Worm (Caenorhabditis elegans) whole organism, L4 larva: ENCODE measurements around the gene unc-45.

Source experiments
- Y105C5A.15 ChIP-seq: fragments of 200-800 bp; sonication (Bioruptor generic); IDR thresholded peaks from 2 replicates; pipeline ENCODE4 v1.3.6; 2022; ENCODE audit warnings: missing genetic modification characterization, missing compliant biosample characterization
- ZK337.2 ChIP-seq: fragments of 200-800 bp; sonication (Bioruptor generic); IDR thresholded peaks from 2 replicates; pipeline ENCODE4 v1.3.6; 2022; ENCODE audit warnings: missing genetic modification reagents, missing genetic modification characterization, missing compliant biosample characterization
- aha-1 ChIP-seq: fragments of 150-350 bp; peaks from one replicate; lab custom pipeline; 2014; ENCODE audit warnings: missing biosample characterization, missing genetic modification characterization
- ama-1 ChIP-seq: fragments of 150-350 bp; optimal IDR thresholded peaks from 2 replicates; lab custom pipeline; 2014; ENCODE audit warnings: inconsistent platforms, mixed read lengths
- ceh-44 ChIP-seq: fragments of 200-800 bp; sonication (Bioruptor generic); IDR thresholded peaks from 2 replicates; pipeline ENCODE4 v1.3.6; 2022; ENCODE audit warnings: missing genetic modification reagents, missing genetic modification characterization, missing compliant biosample characterization
- ceh-82 ChIP-seq: sonication (generic microtip); optimal IDR thresholded peaks from 2 replicates; lab custom pipeline; 2017; ENCODE audit warnings: missing biosample characterization, missing genetic modification characterization
- ces-1 ChIP-seq: fragments of 150-350 bp; sonication (generic microtip); optimal IDR thresholded peaks from 4 replicates; lab custom pipeline; 2014; ENCODE audit warnings: missing biosample characterization, missing genetic modification reagents, missing genetic modification characterization
- daf-12 ChIP-seq: fragments of 150-350 bp; optimal IDR thresholded peaks from 2 replicates; lab custom pipeline; 2014; ENCODE audit warnings: missing biosample characterization, missing genetic modification reagents, missing genetic modification characterization
- daf-8 ChIP-seq: fragments of 200-800 bp; sonication (Bioruptor generic); IDR thresholded peaks from 2 replicates; pipeline ENCODE4 v1.3.6; 2022; ENCODE audit warnings: missing genetic modification characterization, missing compliant biosample characterization
- dmd-6 ChIP-seq: fragments of 200-800 bp; sonication (Bioruptor generic); IDR thresholded peaks from 2 replicates; pipeline ENCODE4 v1.3.6; 2022; ENCODE audit warnings: missing genetic modification reagents, missing genetic modification characterization, missing compliant biosample characterization
- dmd-8 ChIP-seq: fragments of 200-800 bp; sonication (Bioruptor generic); IDR thresholded peaks from 2 replicates; pipeline ENCODE4 v1.3.6; 2022; ENCODE audit warnings: missing genetic modification characterization, missing compliant biosample characterization
- dve-1 ChIP-seq: sonication (generic microtip); optimal IDR thresholded peaks from 2 replicates; lab custom pipeline; 2017; ENCODE audit warnings: antibody characterized with exemption, mild to moderate bottlenecking, missing genetic modification characterization, missing compliant biosample characterization; ENCODE audit not compliant: insufficient read depth
- egl-27 ChIP-seq: sonication (generic microtip); optimal IDR thresholded peaks from 3 replicates; lab custom pipeline; 2017; ENCODE audit warnings: missing biosample characterization, missing genetic modification reagents, missing genetic modification characterization
- egl-43 ChIP-seq: fragments of 200-800 bp; sonication (Bioruptor generic); IDR thresholded peaks from 2 replicates; pipeline ENCODE4 v1.3.6; 2022; ENCODE audit warnings: missing genetic modification reagents, missing genetic modification characterization, missing compliant biosample characterization
- hlh-11 ChIP-seq: fragments of 200-800 bp; sonication (Bioruptor generic); optimal IDR thresholded peaks from 2 replicates; lab custom pipeline; 2018; ENCODE audit warnings: mild to moderate bottlenecking, missing genetic modification characterization, missing compliant biosample characterization
- lin-13 ChIP-seq: fragments of 150-350 bp; optimal IDR thresholded peaks from 2 replicates; lab custom pipeline; 2014; ENCODE audit warnings: missing biosample characterization, missing genetic modification reagents, missing genetic modification characterization
- lin-15B ChIP-seq: fragments of 150-350 bp; sonication (generic microtip); optimal IDR thresholded peaks from 3 replicates; lab custom pipeline; 2014; ENCODE audit warnings: missing biosample characterization, missing genetic modification characterization
- lin-38 ChIP-seq: fragments of 200-800 bp; sonication (Bioruptor generic); IDR thresholded peaks from 2 replicates; pipeline ENCODE4 v1.3.6; 2022; ENCODE audit warnings: missing genetic modification reagents, missing genetic modification characterization, missing compliant biosample characterization
- lsy-2 ChIP-seq, 2 experiments: fragments of 150-350 bp in 1 of 2; sonication (generic microtip) in 1 of 2; optimal IDR thresholded peaks; 2 replicates each; lab custom pipeline; 2014 to 2017; ENCODE audit warnings: missing biosample characterization in 2 of 2, missing genetic modification characterization in 2 of 2
- mdt-29 ChIP-seq: fragments of 200-800 bp; sonication (Bioruptor generic); IDR thresholded peaks from 2 replicates; pipeline ENCODE4 v1.3.6; 2022; ENCODE audit warnings: missing genetic modification reagents, missing genetic modification characterization, missing compliant biosample characterization
- mxl-2 ChIP-seq: fragments of 200-800 bp; sonication (Bioruptor generic); conservative IDR thresholded peaks from 2 replicates; pipeline ENCODE4 v1.3.6; 2022; ENCODE audit warnings: missing genetic modification reagents, missing genetic modification characterization, missing compliant biosample characterization
- mxl-3 ChIP-seq: fragments of 200-800 bp; sonication (Bioruptor generic); optimal IDR thresholded peaks from 2 replicates; lab custom pipeline; 2018; ENCODE audit warnings: mild to moderate bottlenecking, missing genetic modification characterization, missing compliant biosample characterization
- nhr-102 ChIP-seq: sonication (generic microtip); optimal IDR thresholded peaks from 2 replicates; lab custom pipeline; 2016; ENCODE audit warnings: mild to moderate bottlenecking, missing genetic modification characterization, moderate library complexity, missing compliant biosample characterization
- nhr-11 ChIP-seq: fragments of 150-350 bp; optimal IDR thresholded peaks from 2 replicates; lab custom pipeline; 2014; ENCODE audit warnings: missing biosample characterization, missing genetic modification characterization
- nhr-111 ChIP-seq: fragments of 200-800 bp; sonication (Bioruptor generic); optimal IDR thresholded peaks from 2 replicates; lab custom pipeline; 2018; ENCODE audit warnings: mild to moderate bottlenecking, missing genetic modification characterization, missing compliant biosample characterization
- nhr-28 ChIP-seq: fragments of 150-350 bp; optimal IDR thresholded peaks from 2 replicates; lab custom pipeline; 2014; ENCODE audit warnings: missing biosample characterization, missing genetic modification characterization
- nhr-48 ChIP-seq: sonication (generic microtip); optimal IDR thresholded peaks from 2 replicates; lab custom pipeline; 2016; ENCODE audit warnings: mild to moderate bottlenecking, missing genetic modification characterization, missing compliant biosample characterization
- nhr-76 ChIP-seq: fragments of 150-350 bp; optimal IDR thresholded peaks from 2 replicates; lab custom pipeline; 2014; ENCODE audit warnings: missing biosample characterization, missing genetic modification characterization
- saeg-2 ChIP-seq: fragments of 200-800 bp; sonication (Bioruptor generic); IDR thresholded peaks from 2 replicates; pipeline ENCODE4 v1.3.6; 2022; ENCODE audit warnings: missing genetic modification reagents, missing genetic modification characterization, missing compliant biosample characterization
- sdz-12 ChIP-seq: fragments of 200-800 bp; sonication (Bioruptor generic); optimal IDR thresholded peaks from 2 replicates; lab custom pipeline; 2018; ENCODE audit warnings: mild to moderate bottlenecking, missing genetic modification characterization, missing compliant biosample characterization
- skn-1 ChIP-seq: fragments of 150-350 bp; optimal IDR thresholded peaks from 2 replicates; lab custom pipeline; 2014; ENCODE audit warnings: missing biosample characterization, missing genetic modification characterization
- snpc-1.2 ChIP-seq: fragments of 200-800 bp; sonication (Bioruptor generic); IDR thresholded peaks from 2 replicates; pipeline ENCODE4 v1.3.6; 2022; ENCODE audit warnings: missing genetic modification reagents, missing genetic modification characterization, missing compliant biosample characterization
- snpc-4 ChIP-seq: fragments of 150-350 bp; optimal IDR thresholded peaks from 2 replicates; lab custom pipeline; 2014; ENCODE audit warnings: missing biosample characterization, missing genetic modification characterization
- spr-1 ChIP-seq: sonication (generic microtip); optimal IDR thresholded peaks from 2 replicates; lab custom pipeline; 2016; ENCODE audit warnings: mild to moderate bottlenecking, missing genetic modification characterization, missing compliant biosample characterization
- tra-1 ChIP-seq: fragments of 200-800 bp; sonication (Bioruptor generic); IDR thresholded peaks from 2 replicates; pipeline ENCODE4 v1.3.6; 2022; ENCODE audit warnings: missing genetic modification reagents, missing genetic modification characterization, missing compliant biosample characterization
- unc-130 ChIP-seq: sonication (generic microtip); optimal IDR thresholded peaks from 2 replicates; lab custom pipeline; 2016; ENCODE audit warnings: missing genetic modification reagents, missing genetic modification characterization, missing compliant biosample characterization
- zfp-2 ChIP-seq: sonication (generic microtip); optimal IDR thresholded peaks from 2 replicates; lab custom pipeline; 2016; ENCODE audit warnings: mild to moderate bottlenecking, missing genetic modification characterization, missing compliant biosample characterization
- zip-11 ChIP-seq: fragments of 200-800 bp; sonication (Bioruptor generic); IDR thresholded peaks from 2 replicates; pipeline ENCODE4 v1.3.6; 2022; ENCODE audit warnings: missing genetic modification characterization, missing compliant biosample characterization
- zip-2 ChIP-seq: fragments of 150-350 bp; optimal IDR thresholded peaks from 2 replicates; lab custom pipeline; 2014; ENCODE audit warnings: missing biosample characterization, missing genetic modification characterization

unc-45 gene

DNA sequence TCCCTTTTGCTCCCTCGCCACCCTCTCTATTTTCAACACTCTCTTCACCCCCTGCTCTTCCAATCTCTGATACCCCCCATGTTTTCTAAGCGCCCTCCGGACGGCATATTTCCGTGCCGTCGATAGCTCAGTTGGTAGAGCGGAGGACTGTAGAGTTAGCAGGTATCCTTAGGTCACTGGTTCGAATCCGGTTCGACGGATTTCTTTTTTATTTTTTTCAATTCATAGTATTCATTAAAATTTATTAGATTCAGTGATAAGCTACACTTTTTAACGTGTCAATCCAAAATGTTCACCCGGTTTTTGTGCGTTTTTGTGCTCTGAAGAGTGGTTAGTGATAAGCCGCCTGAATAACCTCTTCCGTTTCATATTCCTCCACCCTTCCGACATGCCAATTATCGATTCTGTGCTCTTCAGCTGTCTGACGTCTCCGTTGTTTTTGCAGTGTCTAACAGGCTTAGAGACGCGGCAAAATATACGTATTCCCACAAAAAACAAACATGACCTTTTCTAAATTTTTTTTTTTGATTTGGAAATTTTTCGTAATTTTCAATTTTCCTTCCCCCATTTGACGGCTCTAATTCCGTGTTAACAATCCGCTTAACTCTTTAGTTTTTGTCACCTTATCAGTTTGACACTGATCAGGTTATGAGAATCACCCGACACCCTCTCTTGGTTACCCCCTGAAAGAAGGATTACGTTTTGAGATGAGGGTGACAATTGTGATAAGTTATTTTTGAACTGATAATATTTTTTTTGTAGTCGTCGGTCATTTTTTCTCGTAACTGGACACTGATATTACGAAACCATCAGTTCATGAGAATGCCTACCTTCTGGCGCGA is 44.1 kb downstream of the unc-45 start (continued):
- TF ChIP-seq lin-13 (GFP tag; lab: Kevin White, UChicago): no peak
- no peak for TF ChIP-seq daf-8
- TF ChIP-seq dmd-8 (GFP tag; lab: Robert Waterston, UW): 0 out of 2 replicates have a peak, but pooled peaks have one; percentile 58
- peak; percentile 55 for TF ChIP-seq spr-1 (tag; lab: Kevin White, UChicago)
- no peak for TF ChIP-seq ces-1
- no peak for TF ChIP-seq lin-15B
- TF ChIP-seq saeg-2 (GFP tag; lab: Robert Waterston, UW): 0 out of 2 replicates have a peak, but pooled peaks have one; percentile 42
- no peak for TF ChIP-seq snpc-1.2 (GFP tag; lab: Robert Waterston, UW)
- no peak for TF ChIP-seq zip-2 (tag; lab: Kevin White, UChicago)
- no peak for TF ChIP-seq ceh-44
- TF ChIP-seq nhr-28 (tag; lab: Kevin White, UChicago): peak; percentile 39
- TF ChIP-seq ama-1: no peak
- no peak for TF ChIP-seq ceh-82 (tag; lab: Kevin White, UChicago)
- no peak for TF ChIP-seq egl-27 (tag; lab: Kevin White, UChicago)
- no peak for TF ChIP-seq nhr-111
- TF ChIP-seq mxl-3 (GFP tag; lab: Kevin White, UChicago): peak; percentile 11
- no peak for TF ChIP-seq zfp-2 (tag; lab: Kevin White, UChicago)
- no peak for TF ChIP-seq sdz-12
- TF ChIP-seq nhr-76 (tag; lab: Kevin White, UChicago): no peak
- peak; percentile 51 for TF ChIP-seq nhr-102
- TF ChIP-seq snpc-4 (tag; lab: Kevin White, UChicago): no peak

DNA sequence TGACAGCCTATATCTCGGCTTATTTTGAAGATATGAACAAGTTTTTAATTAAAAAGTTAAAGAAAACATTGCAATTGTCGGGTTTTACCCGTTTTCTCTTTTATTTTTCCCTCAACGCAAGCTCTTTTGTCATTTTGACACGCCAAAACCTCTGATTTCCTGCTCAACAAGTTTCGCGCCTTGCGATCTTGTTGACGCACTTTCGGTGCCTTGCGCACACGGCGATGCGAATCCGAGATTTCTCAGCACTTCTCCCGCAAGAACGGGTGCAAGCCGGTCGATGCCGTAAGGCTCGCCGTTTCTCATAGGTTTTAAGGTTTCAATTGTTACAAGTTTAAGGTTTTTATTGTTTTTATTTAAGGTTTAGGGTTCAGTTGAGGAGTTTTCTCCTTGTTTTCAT is 45.0 kb downstream of the unc-45 start:
- 0 out of 2 replicates have a peak, but pooled peaks have one; percentile 17 for TF ChIP-seq egl-43 (GFP tag; lab: Robert Waterston, UW)

DNA sequence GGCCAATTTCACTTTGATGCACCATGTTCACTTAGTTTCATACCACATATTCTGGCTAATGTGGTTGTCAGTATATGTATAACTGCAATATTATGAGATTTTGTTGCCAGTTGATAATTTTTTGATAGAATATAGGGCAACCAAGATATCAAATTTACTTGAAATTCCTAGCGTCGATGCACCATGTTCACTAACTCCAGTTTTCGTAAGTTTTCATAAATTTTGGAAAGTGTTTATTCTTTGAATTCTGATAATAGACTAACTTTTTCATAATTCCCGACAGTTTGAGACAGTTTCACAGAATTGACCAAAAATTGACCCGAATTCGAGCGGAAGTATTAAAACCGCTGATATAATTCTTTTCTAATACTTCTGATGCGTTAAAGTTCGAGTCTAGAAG is 45.7 kb downstream of the unc-45 start:
- TF ChIP-seq aha-1 (tag; lab: Kevin White, UChicago) (peak; percentile 92), unc-130 (no peak)
- TF ChIP-seq, all 104 proteins: peak for 1

DNA sequence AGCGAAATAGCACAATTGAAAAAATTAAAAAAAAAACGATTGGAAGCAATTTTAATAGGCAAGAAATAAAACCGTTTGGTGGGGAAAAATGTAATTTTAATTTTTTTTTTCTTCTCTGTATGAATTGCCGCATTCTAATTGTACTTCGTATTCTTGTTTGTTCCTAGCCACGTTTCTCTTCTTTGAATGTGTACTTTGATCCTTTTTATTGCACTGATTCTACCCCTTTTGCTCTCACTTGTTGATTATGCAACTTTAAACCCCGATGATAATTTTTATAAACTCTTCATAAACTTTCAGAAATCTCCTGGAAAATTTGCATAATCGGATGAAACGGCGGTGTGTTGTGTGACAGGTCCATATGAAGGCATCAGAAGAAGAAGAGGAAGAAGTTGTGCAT is 50.4 kb downstream of the unc-45 start, which contains the start of gene T22F7.1:
Gene T22F7.1 (plus strand): TSS at position 301 of the 400 bp plus-strand sequence.
- TF ChIP-seq dmd-6 (GFP tag; lab: Robert Waterston, UW): no peak
- no peak for TF ChIP-seq lsy-2 (tag; optimal IDR thresholded peaks at IDR 0.05; lab: Kevin White, UChicago)
- TF ChIP-seq skn-1 (tag; lab: Kevin White, UChicago): no peak
- no peak for TF ChIP-seq zip-11
- no peak for TF ChIP-seq Y105C5A.15 (GFP tag; lab: Robert Waterston, UW)
- no peak for TF ChIP-seq nhr-11 (tag; lab: Kevin White, UChicago)
- no peak for TF ChIP-seq unc-130
- TF ChIP-seq nhr-48 (tag; lab: Kevin White, UChicago): no peak
- TF ChIP-seq tra-1 (GFP tag; lab: Robert Waterston, UW): no peak
- TF ChIP-seq mdt-29 (GFP tag; lab: Robert Waterston, UW): no peak
- TF ChIP-seq lin-38 (GFP tag; lab: Robert Waterston, UW): no peak
- TF ChIP-seq hlh-11: no peak
- TF ChIP-seq snpc-4 (tag; lab: Kevin White, UChicago): no peak
- no peak for TF ChIP-seq daf-12
- TF ChIP-seq mxl-2 (GFP tag; lab: Robert Waterston, UW): no peak
- no peak for TF ChIP-seq snpc-1.2 (GFP tag; lab: Robert Waterston, UW)
- TF ChIP-seq egl-27 (tag; lab: Kevin White, UChicago): no peak
- TF ChIP-seq dve-1 (tag; lab: Kevin White, UChicago): no peak
- no peak for TF ChIP-seq ZK337.2 (GFP tag; lab: Robert Waterston, UW)
- TF ChIP-seq, all 104 proteins: peak for 0
